Worm (Caenorhabditis elegans) whole organism, L3 larva: ENCODE data around the gene set-1.

Experiments used
- R02D3.7 ChIP-seq: fragments of 150-350 bp; optimal IDR thresholded peaks from 2 replicates; lab custom pipeline; 2014; ENCODE audit warnings: missing biosample characterization, missing genetic modification characterization
- ZK546.5 ChIP-seq: sonication (generic microtip); optimal IDR thresholded peaks from 2 replicates; lab custom pipeline; 2017; ENCODE audit warnings: missing biosample characterization, missing genetic modification characterization
- aly-2 ChIP-seq: fragments of 150-350 bp; optimal IDR thresholded peaks from 2 replicates; lab custom pipeline; 2014; ENCODE audit warnings: missing biosample characterization, missing genetic modification characterization
- ama-1 ChIP-seq: fragments of 150-350 bp; optimal IDR thresholded peaks from 2 replicates; lab custom pipeline; 2018
- ceh-16 ChIP-seq: sonication (generic microtip); optimal IDR thresholded peaks from 2 replicates; lab custom pipeline; 2017; ENCODE audit warnings: missing biosample characterization, missing genetic modification characterization
- ceh-28 ChIP-seq: fragments of 150-350 bp; optimal IDR thresholded peaks from 2 replicates; lab custom pipeline; 2014; ENCODE audit warnings: missing biosample characterization, missing genetic modification reagents, missing genetic modification characterization
- ceh-82 ChIP-seq: fragments of 150-350 bp; optimal IDR thresholded peaks from 2 replicates; lab custom pipeline; 2014; ENCODE audit warnings: missing biosample characterization, missing genetic modification characterization
- ceh-9 ChIP-seq: sonication (generic microtip); optimal IDR thresholded peaks from 2 replicates; lab custom pipeline; 2018; ENCODE audit warnings: missing biosample characterization, missing genetic modification characterization
- daf-12 ChIP-seq: fragments of 150-350 bp; optimal IDR thresholded peaks from 2 replicates; lab custom pipeline; 2014; ENCODE audit warnings: missing biosample characterization, missing genetic modification reagents, missing genetic modification characterization
- egl-27 ChIP-seq: sonication (generic microtip); optimal IDR thresholded peaks from 4 replicates; lab custom pipeline; 2017; ENCODE audit warnings: missing biosample characterization, missing genetic modification reagents, missing genetic modification characterization
- egl-5 ChIP-seq: fragments of 150-350 bp; optimal IDR thresholded peaks from 2 replicates; lab custom pipeline; 2017; ENCODE audit warnings: missing biosample characterization, missing genetic modification reagents, missing genetic modification characterization, inconsistent platforms
- elt-1 ChIP-seq: fragments of 150-350 bp; optimal IDR thresholded peaks from 2 replicates; lab custom pipeline; 2014; ENCODE audit warnings: missing biosample characterization, missing genetic modification characterization
- elt-2 ChIP-seq: sonication (generic microtip); optimal IDR thresholded peaks from 2 replicates; lab custom pipeline; 2016; ENCODE audit warnings: missing genetic modification reagents, mild to moderate bottlenecking, missing genetic modification characterization, missing compliant biosample characterization
- elt-3 ChIP-seq, 3 experiments: fragments of 150-350 bp in 1 of 3; sonication (generic microtip) in 2 of 3; optimal IDR thresholded peaks; 2 replicates in 2 of 3; 4 replicates in 1 of 3; lab custom pipeline; 2014 to 2017; ENCODE audit warnings: missing biosample characterization in 3 of 3, missing genetic modification characterization in 3 of 3
- eor-1 ChIP-seq, 2 experiments: fragments of 150-350 bp; optimal IDR thresholded peaks; 2 replicates each; lab custom pipeline; 2014 to 2018; ENCODE audit warnings: missing biosample characterization in 2 of 2, missing genetic modification characterization in 2 of 2
- fkh-10 ChIP-seq: sonication (generic microtip); optimal IDR thresholded peaks from 2 replicates; lab custom pipeline; 2017; ENCODE audit warnings: missing biosample characterization, missing genetic modification reagents, missing genetic modification characterization
- fkh-2 ChIP-seq: fragments of 150-350 bp; optimal IDR thresholded peaks from 2 replicates; lab custom pipeline; 2014; ENCODE audit warnings: missing biosample characterization, missing genetic modification reagents, missing genetic modification characterization
- fos-1 ChIP-seq: fragments of 150-350 bp; optimal IDR thresholded peaks from 2 replicates; lab custom pipeline; 2014; ENCODE audit warnings: missing biosample characterization, missing genetic modification characterization
- hmg-11 ChIP-seq: sonication (generic microtip); optimal IDR thresholded peaks from 2 replicates; lab custom pipeline; 2016; ENCODE audit warnings: missing genetic modification characterization, missing compliant biosample characterization
- jun-1 ChIP-seq: fragments of 150-350 bp; optimal IDR thresholded peaks from 2 replicates; lab custom pipeline; 2014; ENCODE audit warnings: missing biosample characterization, missing genetic modification reagents, missing genetic modification characterization
- lin-15B ChIP-seq: fragments of 150-350 bp; optimal IDR thresholded peaks from 2 replicates; lab custom pipeline; 2014; ENCODE audit warnings: missing biosample characterization, missing genetic modification characterization
- lin-39 ChIP-seq: fragments of 150-350 bp; optimal IDR thresholded peaks from 2 replicates; lab custom pipeline; 2018; ENCODE audit warnings: missing biosample characterization, missing genetic modification reagents, missing genetic modification characterization
- lsy-12 ChIP-seq: sonication (generic microtip); optimal IDR thresholded peaks from 2 replicates; lab custom pipeline; 2016; ENCODE audit warnings: mild to moderate bottlenecking, missing genetic modification characterization, missing compliant biosample characterization
- mdl-1 ChIP-seq: fragments of 150-350 bp; optimal IDR thresholded peaks from 2 replicates; lab custom pipeline; 2014; ENCODE audit warnings: missing biosample characterization, missing genetic modification characterization
- mml-1 ChIP-seq: fragments of 150-350 bp; sonication (generic microtip); optimal IDR thresholded peaks from 3 replicates; lab custom pipeline; 2014; ENCODE audit warnings: missing biosample characterization, missing genetic modification characterization
- nfya-1 ChIP-seq: sonication (generic microtip); optimal IDR thresholded peaks from 2 replicates; lab custom pipeline; 2017; ENCODE audit warnings: missing genetic modification characterization, mild to moderate bottlenecking, missing compliant biosample characterization, antibody characterized with exemption, moderate library complexity; ENCODE audit not compliant: insufficient read depth
- nhr-11 ChIP-seq: fragments of 150-350 bp; optimal IDR thresholded peaks from 2 replicates; lab custom pipeline; 2014; ENCODE audit warnings: missing biosample characterization, missing genetic modification characterization
- nhr-12 ChIP-seq: fragments of 150-350 bp; optimal IDR thresholded peaks from 2 replicates; lab custom pipeline; 2014; ENCODE audit warnings: missing biosample characterization, missing genetic modification characterization
- nhr-23 ChIP-seq: fragments of 150-350 bp; optimal IDR thresholded peaks from 2 replicates; lab custom pipeline; 2014; ENCODE audit warnings: missing biosample characterization, missing genetic modification reagents, missing genetic modification characterization
- nhr-237 ChIP-seq: fragments of 150-350 bp; optimal IDR thresholded peaks from 2 replicates; lab custom pipeline; 2014; ENCODE audit warnings: missing biosample characterization, missing genetic modification characterization
- nhr-25 ChIP-seq: sonication (generic microtip); optimal IDR thresholded peaks from 2 replicates; lab custom pipeline; 2017; ENCODE audit warnings: missing biosample characterization, missing genetic modification characterization
- nhr-28 ChIP-seq: fragments of 150-350 bp; optimal IDR thresholded peaks from 2 replicates; lab custom pipeline; 2014; ENCODE audit warnings: missing biosample characterization, missing genetic modification characterization
- nhr-43 ChIP-seq: sonication (generic microtip); optimal IDR thresholded peaks from 2 replicates; lab custom pipeline; 2016; ENCODE audit warnings: mild to moderate bottlenecking, missing genetic modification characterization, missing compliant biosample characterization; ENCODE audit not compliant: poor library complexity, severe bottlenecking
- nhr-67 ChIP-seq: fragments of 150-350 bp; optimal IDR thresholded peaks from 2 replicates; lab custom pipeline; 2014; ENCODE audit warnings: missing biosample characterization, missing genetic modification characterization
- nhr-76 ChIP-seq: fragments of 150-350 bp; sonication (generic microtip); optimal IDR thresholded peaks from 5 replicates; lab custom pipeline; 2014; ENCODE audit warnings: missing biosample characterization, missing genetic modification characterization
- nhr-77 ChIP-seq: fragments of 150-350 bp; optimal IDR thresholded peaks from 2 replicates; lab custom pipeline; 2014; ENCODE audit warnings: missing biosample characterization, missing genetic modification characterization
- pha-4 ChIP-seq: fragments of 150-350 bp; optimal IDR thresholded peaks from 2 replicates; lab custom pipeline; 2014; ENCODE audit warnings: missing biosample characterization, missing genetic modification reagents, missing genetic modification characterization
- pqm-1 ChIP-seq: fragments of 150-350 bp; optimal IDR thresholded peaks from 2 replicates; lab custom pipeline; 2017; ENCODE audit warnings: missing biosample characterization, missing genetic modification characterization, inconsistent platforms
- sea-2 ChIP-seq: fragments of 150-350 bp; sonication (generic microtip); optimal IDR thresholded peaks from 4 replicates; lab custom pipeline; 2014; ENCODE audit warnings: missing biosample characterization, missing genetic modification reagents, missing genetic modification characterization
- skn-1 ChIP-seq: fragments of 150-350 bp; optimal IDR thresholded peaks from 2 replicates; lab custom pipeline; 2014; ENCODE audit warnings: missing biosample characterization, missing genetic modification characterization
- snpc-4 ChIP-seq: fragments of 150-350 bp; optimal IDR thresholded peaks from 2 replicates; lab custom pipeline; 2014; ENCODE audit warnings: missing biosample characterization, missing genetic modification characterization
- tbx-2 ChIP-seq: sonication (generic microtip); optimal IDR thresholded peaks from 2 replicates; lab custom pipeline; 2016; ENCODE audit warnings: mild to moderate bottlenecking, missing genetic modification characterization, missing compliant biosample characterization
- unc-39 ChIP-seq: sonication (generic microtip); optimal IDR thresholded peaks from 4 replicates; lab custom pipeline; 2017; ENCODE audit warnings: missing biosample characterization, missing genetic modification characterization
- unc-62 ChIP-seq: fragments of 150-350 bp; sonication (generic microtip); optimal IDR thresholded peaks from 4 replicates; lab custom pipeline; 2014; ENCODE audit warnings: missing biosample characterization, missing genetic modification reagents, missing genetic modification characterization
- zag-1 ChIP-seq: fragments of 150-350 bp; optimal IDR thresholded peaks from 2 replicates; lab custom pipeline; 2014; ENCODE audit warnings: missing biosample characterization, missing genetic modification characterization
- ztf-11 ChIP-seq: fragments of 150-350 bp; optimal IDR thresholded peaks from 2 replicates; lab custom pipeline; 2014; ENCODE audit warnings: missing biosample characterization, missing genetic modification characterization
- ztf-4 ChIP-seq: fragments of 150-350 bp; optimal IDR thresholded peaks from 2 replicates; lab custom pipeline; 2014; ENCODE audit warnings: missing biosample characterization, missing genetic modification characterization

set-1 gene

ce11 chrIII:6447521-6447920, 4.7 kb downstream of the set-1 start (continued):
- no peak for TF ChIP-seq elt-1 (tag; lab: Kevin White, UChicago)
- no peak for TF ChIP-seq nhr-76
- peak; percentile 60 for TF ChIP-seq pqm-1 (tag; lab: Kevin White, UChicago)
- TF ChIP-seq elt-2: peak; percentile 80
- no peak for TF ChIP-seq lin-15B (tag; lab: Kevin White, UChicago)
- no peak for TF ChIP-seq fkh-2 (tag; lab: Kevin White, UChicago)

DNA sequence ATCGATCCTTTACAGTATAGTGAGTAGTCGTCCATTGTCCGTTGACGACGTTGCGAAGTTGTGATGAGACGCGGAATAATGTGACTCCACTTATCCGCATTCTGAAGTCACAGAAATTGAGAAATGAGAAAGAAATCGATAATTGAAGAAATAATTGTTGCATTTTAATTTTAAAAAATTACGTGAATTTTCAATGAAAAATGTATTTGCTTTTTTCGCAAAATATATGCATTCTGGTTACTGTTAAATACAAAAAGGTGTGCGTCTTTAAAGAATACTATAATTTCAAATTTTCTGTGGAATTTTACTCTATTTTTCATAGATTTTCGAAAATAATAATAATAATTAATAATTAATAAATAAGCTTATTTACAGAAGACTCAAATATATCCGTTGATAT, 5.4 kb downstream of the set-1 start, which contains the start of gene let-721:
let-721 (minus strand) TSS at position 101 of the 400 bp plus-strand sequence.
- no peak for TF ChIP-seq ZK546.5 (tag; lab: Kevin White, UChicago)
- TF ChIP-seq pha-4 (tag; lab: Kevin White, UChicago): no peak
- no peak for TF ChIP-seq elt-1 (tag; lab: Kevin White, UChicago)
- no peak for TF ChIP-seq nfya-1 (tag; lab: Kevin White, UChicago)
- TF ChIP-seq elt-2: no peak
- TF ChIP-seq nhr-237: no peak
- TF ChIP-seq R02D3.7 (tag; lab: Kevin White, UChicago): no peak
- no peak for TF ChIP-seq elt-3 (tag; optimal IDR thresholded peaks at IDR 0.05; lab: Kevin White, UChicago)
- no peak for TF ChIP-seq nhr-67
- TF ChIP-seq nhr-12 (tag; lab: Kevin White, UChicago): no peak
- TF ChIP-seq pqm-1 (tag; lab: Kevin White, UChicago): no peak
- TF ChIP-seq nhr-23: no peak
- TF ChIP-seq mml-1 (tag; lab: Kevin White, UChicago): no peak
- no peak for TF ChIP-seq sea-2
- no peak for TF ChIP-seq ceh-16 (tag; lab: Kevin White, UChicago)
- no peak for TF ChIP-seq tbx-2 (tag; lab: Kevin White, UChicago)
- no peak for TF ChIP-seq ama-1 (lab: Kevin White, UChicago)
- no peak for TF ChIP-seq ztf-4 (tag; lab: Kevin White, UChicago)
- TF ChIP-seq aly-2 (tag; lab: Kevin White, UChicago): no peak
- no peak for TF ChIP-seq fkh-10

DNA sequence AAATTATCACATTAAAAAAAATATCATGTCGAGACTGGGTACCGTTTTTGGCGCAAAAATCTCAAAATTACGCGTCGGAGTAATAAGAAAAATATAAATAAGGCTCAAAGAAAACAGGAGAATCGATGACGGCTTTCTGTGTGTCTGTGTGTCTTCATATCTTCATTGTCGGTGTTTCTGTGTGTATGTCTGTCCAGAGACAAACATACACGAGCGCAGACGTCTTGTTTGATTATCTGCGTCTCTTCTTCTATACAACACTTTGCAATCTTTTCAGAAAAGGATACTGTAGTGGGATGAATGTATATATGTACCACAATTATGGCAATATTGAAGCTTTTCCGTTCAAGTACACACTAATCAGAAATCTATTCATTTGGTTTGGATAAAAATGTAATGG, 7.8 kb downstream of the set-1 start, which contains the start of gene C05D11.13:
C05D11.13 (minus strand) TSS at position 252 of the 400 bp plus-strand sequence.
- TF ChIP-seq ztf-11: no peak
- TF ChIP-seq elt-2: peak; percentile 64
- no peak for TF ChIP-seq fos-1 (tag; lab: Kevin White, UChicago)
- TF ChIP-seq sea-2: no peak
- no peak for TF ChIP-seq fkh-2 (tag; lab: Kevin White, UChicago)
- no peak for TF ChIP-seq elt-3 (tag; optimal IDR thresholded peaks at IDR 0.05; lab: Kevin White, UChicago)
- no peak for TF ChIP-seq ceh-28 (tag; lab: Kevin White, UChicago)
- no peak for TF ChIP-seq ceh-9 (tag; lab: Kevin White, UChicago)
- TF ChIP-seq nhr-76: no peak
- TF ChIP-seq lin-39: peak; percentile 26
- peak; percentile 2 for TF ChIP-seq lin-15B (tag; lab: Kevin White, UChicago)
- TF ChIP-seq ztf-4 (tag; lab: Kevin White, UChicago): no peak
- peak; percentile 14 for TF ChIP-seq tbx-2 (tag; lab: Kevin White, UChicago)
- TF ChIP-seq nhr-43: peak; percentile 76
- no peak for TF ChIP-seq lsy-12
- TF ChIP-seq daf-12 (tag; lab: Kevin White, UChicago): no peak
- TF ChIP-seq hmg-11 (tag; lab: Kevin White, UChicago): peak; percentile 67
- TF ChIP-seq nhr-77 (tag; lab: Kevin White, UChicago): no peak
- TF ChIP-seq nhr-25 (tag; lab: Kevin White, UChicago): peak; percentile 45
- peak; percentile 33 for TF ChIP-seq pqm-1 (tag; lab: Kevin White, UChicago)
- no peak for TF ChIP-seq ZK546.5 (tag; lab: Kevin White, UChicago)
- TF ChIP-seq skn-1 (tag; lab: Kevin White, UChicago): no peak
- TF ChIP-seq egl-5 (tag; lab: Kevin White, UChicago): no peak
- TF ChIP-seq nhr-11 (tag; lab: Kevin White, UChicago): no peak
- no peak for TF ChIP-seq mdl-1
- TF ChIP-seq mml-1 (tag; lab: Kevin White, UChicago): no peak
- peak; percentile 50 for TF ChIP-seq snpc-4 (tag; lab: Kevin White, UChicago)
- TF ChIP-seq aly-2 (tag; lab: Kevin White, UChicago): no peak
- TF ChIP-seq unc-39: no peak
- TF ChIP-seq fkh-10: no peak
- no peak for TF ChIP-seq eor-1 (tag; optimal IDR thresholded peaks at IDR 0.05; lab: Kevin White, UChicago)
- TF ChIP-seq R02D3.7 (tag; lab: Kevin White, UChicago): no peak
- TF ChIP-seq zag-1 (tag; lab: Kevin White, UChicago): no peak
- peak; percentile 77 for TF ChIP-seq ama-1 (lab: Kevin White, UChicago)
- no peak for TF ChIP-seq nhr-237
- no peak for TF ChIP-seq egl-27 (tag; lab: Kevin White, UChicago)
- TF ChIP-seq nhr-67: no peak
- TF ChIP-seq ceh-16 (tag; lab: Kevin White, UChicago): no peak
- no peak for TF ChIP-seq jun-1 (tag; lab: Kevin White, UChicago)
- TF ChIP-seq pha-4 (tag; lab: Kevin White, UChicago): peak; percentile 86
- no peak for TF ChIP-seq elt-1 (tag; lab: Kevin White, UChicago)
- peak; percentile 78 for TF ChIP-seq nfya-1 (tag; lab: Kevin White, UChicago)
- no peak for TF ChIP-seq nhr-12 (tag; lab: Kevin White, UChicago)
- TF ChIP-seq ceh-82: no peak
- no peak for TF ChIP-seq nhr-28 (tag; lab: Kevin White, UChicago)
- no peak for TF ChIP-seq unc-62
